Fruit fly (Drosophila melanogaster) whole organism, embryonic: ENCODE data around the gene CG15382.

Source experiments
- Adf1 ChIP-seq: fragments of 200-800 bp; sonication (Bioruptor generic); IDR thresholded peaks from 2 replicates; pipeline ENCODE4 v1.3.6; 2022; ENCODE audit warnings: missing biosample characterization, missing genetic modification characterization
- Aef1 ChIP-seq: fragments of 200-800 bp; sonication (Bioruptor generic); IDR thresholded peaks from 3 replicates; pipeline ENCODE4 v1.3.6; 2022; ENCODE audit warnings: missing biosample characterization, missing genetic modification characterization
- Asciz ChIP-seq: fragments of 200-800 bp; sonication (Bioruptor generic); optimal IDR thresholded peaks from 2 replicates; lab custom pipeline; 2017; ENCODE audit warnings: missing biosample characterization, mild to moderate bottlenecking, missing genetic modification characterization, missing genetic modification reagents
- Bgb ChIP-seq: fragments of 200-800 bp; sonication (Bioruptor generic); IDR thresholded peaks from 2 replicates; pipeline ENCODE4 v1.3.6; 2022; ENCODE audit warnings: missing biosample characterization, missing genetic modification characterization; ENCODE audit not compliant: partially characterized antibody
- CG10431 ChIP-seq: fragments of 200-800 bp; sonication (Bioruptor generic); optimal IDR thresholded peaks from 3 replicates; lab custom pipeline; 2018; ENCODE audit warnings: missing biosample characterization, mild to moderate bottlenecking, missing genetic modification characterization
- CG12155 ChIP-seq: fragments of 200-800 bp; sonication (Bioruptor generic); optimal IDR thresholded peaks from 3 replicates; lab custom pipeline; 2016; ENCODE audit warnings: missing biosample characterization, missing genetic modification characterization
- CG13296 ChIP-seq: fragments of 200-800 bp; sonication (Bioruptor generic); optimal IDR thresholded peaks from 3 replicates; lab custom pipeline; 2018; ENCODE audit warnings: missing biosample characterization, mild to moderate bottlenecking, missing genetic modification characterization
- CG13624 ChIP-seq: fragments of 200-800 bp; sonication (Bioruptor generic); optimal IDR thresholded peaks from 2 replicates; lab custom pipeline; 2016; ENCODE audit warnings: missing biosample characterization, missing genetic modification characterization
- CG15514 ChIP-seq: fragments of 200-800 bp; sonication (Bioruptor generic); optimal IDR thresholded peaks from 3 replicates; lab custom pipeline; 2017; ENCODE audit warnings: missing biosample characterization, missing genetic modification characterization, mild to moderate bottlenecking, moderate library complexity, missing genetic modification reagents
- CG17186 ChIP-seq: fragments of 200-800 bp; sonication (Bioruptor generic); optimal IDR thresholded peaks from 3 replicates; lab custom pipeline; 2017; ENCODE audit warnings: missing biosample characterization, missing genetic modification reagents, missing genetic modification characterization
- CG18476 ChIP-seq: fragments of 200-800 bp; sonication (Bioruptor generic); optimal IDR thresholded peaks from 2 replicates; lab custom pipeline; 2016; ENCODE audit warnings: missing biosample characterization, mild to moderate bottlenecking, missing genetic modification characterization
- CG18599 ChIP-seq: fragments of 200-800 bp; sonication (Bioruptor generic); optimal IDR thresholded peaks from 3 replicates; lab custom pipeline; 2017; ENCODE audit warnings: missing biosample characterization, missing genetic modification characterization, mild to moderate bottlenecking, moderate library complexity, missing genetic modification reagents
- CG3281 ChIP-seq: fragments of 200-800 bp; sonication (Bioruptor generic); optimal IDR thresholded peaks from 3 replicates; lab custom pipeline; 2017; ENCODE audit warnings: missing biosample characterization, mild to moderate bottlenecking, missing genetic modification characterization
- CG3407 ChIP-seq: fragments of 200-800 bp; sonication (Bioruptor generic); optimal IDR thresholded peaks from 2 replicates; lab custom pipeline; 2018; ENCODE audit warnings: missing biosample characterization, mild to moderate bottlenecking, missing genetic modification characterization
- CG6683 ChIP-seq: fragments of 200-800 bp; sonication (Bioruptor generic); optimal IDR thresholded peaks from 2 replicates; lab custom pipeline; 2017; ENCODE audit warnings: missing biosample characterization, mild to moderate bottlenecking, missing genetic modification characterization, missing genetic modification reagents
- CG8924 ChIP-seq: fragments of 200-800 bp; optimal IDR thresholded peaks from 3 replicates; lab custom pipeline; 2019; ENCODE audit warnings: missing biosample characterization, mild to moderate bottlenecking, missing genetic modification characterization, moderate library complexity
- D19B ChIP-seq: fragments of 200-800 bp; sonication (Bioruptor generic); optimal IDR thresholded peaks from 2 replicates; lab custom pipeline; 2017; ENCODE audit warnings: missing biosample characterization, mild to moderate bottlenecking, missing genetic modification characterization
- Doc2 ChIP-seq: fragments of 200-800 bp; sonication (Bioruptor generic); IDR thresholded peaks from 2 replicates; pipeline ENCODE4 v1.3.6; 2022; ENCODE audit warnings: missing biosample characterization, missing genetic modification characterization
- HHEX ChIP-seq: fragments of 200-800 bp; sonication (Bioruptor generic); optimal IDR thresholded peaks from 3 replicates; lab custom pipeline; 2017; ENCODE audit warnings: missing biosample characterization, mild to moderate bottlenecking, missing genetic modification characterization, missing genetic modification reagents
- Jarid2 ChIP-seq: fragments of 200-800 bp; sonication (Bioruptor generic); optimal IDR thresholded peaks from 3 replicates; lab custom pipeline; 2017; ENCODE audit warnings: mild to moderate bottlenecking, missing biosample characterization, missing genetic modification reagents, missing genetic modification characterization
- Med ChIP-seq: fragments of 200-800 bp; sonication (Bioruptor generic); peaks from one replicate; lab custom pipeline; 2016; ENCODE audit warnings: missing biosample characterization, missing genetic modification characterization, mild to moderate bottlenecking, inconsistent platforms, moderate library complexity
- Meics ChIP-seq: fragments of 200-800 bp; sonication (Bioruptor generic); optimal IDR thresholded peaks from 2 replicates; lab custom pipeline; 2017; ENCODE audit warnings: missing biosample characterization, mild to moderate bottlenecking, missing genetic modification characterization
- Nf-YC ChIP-seq: fragments of 200-800 bp; optimal IDR thresholded peaks from 3 replicates; lab custom pipeline; 2019; ENCODE audit warnings: missing biosample characterization, mild to moderate bottlenecking, missing genetic modification characterization, moderate library complexity
- Oaz ChIP-seq: fragments of 200-800 bp; sonication (Bioruptor generic); IDR thresholded peaks from 2 replicates; pipeline ENCODE4 v1.3.6; 2022; ENCODE audit warnings: missing biosample characterization, missing genetic modification characterization
- Rfx ChIP-seq: fragments of 200-800 bp; sonication (Bioruptor generic); IDR thresholded peaks from 2 replicates; pipeline ENCODE4 v1.3.6; 2022; ENCODE audit warnings: missing biosample characterization, missing genetic modification characterization
- Scr ChIP-seq: fragments of 200-800 bp; sonication (Bioruptor generic); IDR thresholded peaks from 2 replicates; pipeline ENCODE4 v1.3.6; 2022; ENCODE audit warnings: missing biosample characterization, missing genetic modification characterization; ENCODE audit not compliant: partially characterized antibody
- Trl ChIP-seq, 3 experiments: fragments of >200 bp in 2 of 3; fragments of 200-800 bp in 1 of 3; sonication (Bioruptor generic) in 1 of 3; optimal IDR thresholded peaks; 2 replicates in 1 of 3; 3 replicates in 2 of 3; lab custom pipeline; 2016 to 2017; ENCODE audit warnings: missing biosample characterization in 1 of 3, missing genetic modification characterization in 1 of 3
- ap ChIP-seq: fragments of 200-800 bp; sonication (Bioruptor generic); IDR thresholded peaks from 2 replicates; pipeline ENCODE4 v1.3.6; 2022; ENCODE audit warnings: missing biosample characterization, missing genetic modification characterization
- cg ChIP-seq: fragments of 200-800 bp; sonication (Bioruptor generic); optimal IDR thresholded peaks from 3 replicates; lab custom pipeline; 2019; ENCODE audit warnings: missing biosample characterization, mild to moderate bottlenecking, missing genetic modification characterization, moderate library complexity
- chinmo ChIP-seq: fragments of 200-800 bp; sonication (Bioruptor generic); IDR thresholded peaks from 4 replicates; pipeline ENCODE4 v1.3.6; 2022; ENCODE audit warnings: missing biosample characterization, missing genetic modification characterization; ENCODE audit not compliant: partially characterized antibody
- crol ChIP-seq: fragments of 200-800 bp; sonication (Bioruptor generic); IDR thresholded peaks from 2 replicates; pipeline ENCODE4 v1.3.6; 2022; ENCODE audit warnings: missing biosample characterization, missing genetic modification characterization
- dmrt99B ChIP-seq: fragments of 200-800 bp; sonication (Bioruptor generic); optimal IDR thresholded peaks from 2 replicates; lab custom pipeline; 2018; ENCODE audit warnings: missing biosample characterization, mild to moderate bottlenecking, missing genetic modification characterization, moderate library complexity
- exex ChIP-seq: fragments of 200-800 bp; sonication (Bioruptor generic); optimal IDR thresholded peaks from 4 replicates; lab custom pipeline; 2018; ENCODE audit warnings: missing biosample characterization, mild to moderate bottlenecking, missing genetic modification characterization, moderate library complexity
- fd102C ChIP-seq: fragments of 200-800 bp; sonication (Bioruptor generic); optimal IDR thresholded peaks from 2 replicates; lab custom pipeline; 2018; ENCODE audit warnings: missing biosample characterization, mild to moderate bottlenecking, missing genetic modification characterization, moderate library complexity
- gro ChIP-seq: fragments of 200-800 bp; sonication (Bioruptor generic); optimal IDR thresholded peaks from 2 replicates; lab custom pipeline; 2016; ENCODE audit warnings: missing biosample characterization, missing genetic modification characterization
- gt ChIP-seq: fragments of 200-800 bp; sonication (Bioruptor generic); IDR thresholded peaks from 2 replicates; pipeline ENCODE4 v1.3.6; 2022; ENCODE audit warnings: missing biosample characterization, missing genetic modification characterization
- hb ChIP-seq: fragments of 200-800 bp; sonication (Bioruptor generic); IDR thresholded peaks from 3 replicates; pipeline ENCODE4 v1.3.6; 2022; ENCODE audit warnings: missing biosample characterization, missing genetic modification characterization; ENCODE audit not compliant: partially characterized antibody
- lab ChIP-seq: fragments of 200-800 bp; sonication (Bioruptor generic); optimal IDR thresholded peaks from 3 replicates; lab custom pipeline; 2017; ENCODE audit warnings: missing biosample characterization, missing genetic modification characterization, mild to moderate bottlenecking, moderate library complexity, missing genetic modification reagents
- lilli ChIP-seq: fragments of 200-800 bp; sonication (Bioruptor generic); optimal IDR thresholded peaks from 3 replicates; lab custom pipeline; 2016; ENCODE audit warnings: missing biosample characterization, missing genetic modification characterization
- lola ChIP-seq, 3 experiments: fragments of >200 bp in 2 of 3; fragments of 200-800 bp in 1 of 3; sonication (Bioruptor generic) in 1 of 3; optimal IDR thresholded peaks; 2 replicates each; lab custom pipeline; 2017 to 2019; ENCODE audit warnings: missing biosample characterization in 3 of 3, missing genetic modification characterization in 3 of 3, mild to moderate bottlenecking in 1 of 3, moderate library complexity in 1 of 3
- mirr ChIP-seq: fragments of 200-800 bp; sonication (Bioruptor generic); optimal IDR thresholded peaks from 3 replicates; lab custom pipeline; 2018; ENCODE audit warnings: missing biosample characterization, mild to moderate bottlenecking, missing genetic modification characterization
- oc ChIP-seq: fragments of 200-800 bp; sonication (Bioruptor generic); optimal IDR thresholded peaks from 2 replicates; lab custom pipeline; 2018; ENCODE audit warnings: missing biosample characterization, mild to moderate bottlenecking, missing genetic modification characterization, moderate library complexity
- pfk ChIP-seq: fragments of 200-800 bp; sonication (Bioruptor generic); optimal IDR thresholded peaks from 2 replicates; lab custom pipeline; 2018; ENCODE audit warnings: missing biosample characterization, mild to moderate bottlenecking, missing genetic modification characterization, moderate library complexity
- sd ChIP-seq: fragments of 200-800 bp; sonication (Bioruptor generic); optimal IDR thresholded peaks from 3 replicates; lab custom pipeline; 2018; ENCODE audit warnings: missing biosample characterization, mild to moderate bottlenecking, missing genetic modification characterization, moderate library complexity
- sqz ChIP-seq: fragments of 200-800 bp; sonication (Bioruptor generic); optimal IDR thresholded peaks from 3 replicates; lab custom pipeline; 2018; ENCODE audit warnings: missing biosample characterization, mild to moderate bottlenecking, missing genetic modification characterization
- tx ChIP-seq: fragments of 200-800 bp; sonication (Bioruptor generic); optimal IDR thresholded peaks from 2 replicates; lab custom pipeline; 2016; ENCODE audit warnings: missing biosample characterization, missing genetic modification characterization
- vfl ChIP-seq: fragments of 200-800 bp; sonication (Bioruptor generic); optimal IDR thresholded peaks from 2 replicates; lab custom pipeline; 2016; ENCODE audit warnings: missing biosample characterization, missing genetic modification characterization
- vvl ChIP-seq: fragments of 200-800 bp; sonication (Bioruptor generic); IDR thresholded peaks from 2 replicates; pipeline ENCODE4 v1.3.6; 2022; ENCODE audit warnings: missing biosample characterization, missing genetic modification characterization
- zf30C ChIP-seq: fragments of 200-800 bp; sonication (Bioruptor generic); optimal IDR thresholded peaks from 3 replicates; lab custom pipeline; 2018; ENCODE audit warnings: missing biosample characterization, mild to moderate bottlenecking, missing genetic modification characterization

The CG15382 gene

dm6 chr2L:2165864-2166263 lies 10.3 kb downstream of the CG15382 start:
- peak; percentile 79 for TF ChIP-seq mirr
- no peak for TF ChIP-seq vfl
- TF ChIP-seq CG13624, result peak; percentile 4
- TF ChIP-seq sd (tag; lab: Kevin White, UChicago), result peak; percentile 95
- no peak for TF ChIP-seq ap (GFP tag; lab: Robert Waterston, UW)
- TF ChIP-seq Scr, result no peak
- peak; percentile 29; the same call in 1 of the 2 replicates for TF ChIP-seq Rfx
- TF ChIP-seq CG18599, result peak; percentile 43
- TF ChIP-seq HHEX (GFP tag; lab: Kevin White, UChicago), result peak; percentile 22
- TF ChIP-seq hb (GFP tag; lab: Robert Waterston, UW), result peak; percentile 35; the same call in 1 of the 3 replicates
- peak; percentile 65 for TF ChIP-seq Adf1
- TF ChIP-seq Oaz (GFP tag; lab: Robert Waterston, UW), result no peak
- TF ChIP-seq Trl (optimal IDR thresholded peaks at IDR 0.05; lab: Kevin White, UChicago), result peak in 1 of 2 experiments; percentile 15
- TF ChIP-seq Trl (GFP tag; optimal IDR thresholded peaks at IDR 0.05; lab: Kevin White, UChicago), result no peak
- TF ChIP-seq Meics (GFP tag; lab: Kevin White, UChicago), result peak; percentile 14
- TF ChIP-seq cg (GFP tag; lab: Kevin White, UChicago), result peak; percentile 67
- TF ChIP-seq sqz (GFP tag; lab: Kevin White, UChicago), result peak; percentile 61
- TF ChIP-seq CG15514, result peak; percentile 21
- TF ChIP-seq Jarid2 (GFP tag; lab: Kevin White, UChicago), result no peak
- TF ChIP-seq fd102C (GFP tag; lab: Kevin White, UChicago), result no peak
- no peak for TF ChIP-seq lola (GFP tag; optimal IDR thresholded peaks at IDR 0.05; lab: Kevin White, UChicago)
- peak; percentile 38 for TF ChIP-seq lab
- peak; percentile 27 for TF ChIP-seq lilli
- peak; percentile 97 for TF ChIP-seq crol (GFP tag; lab: Robert Waterston, UW)
- peak; percentile 87 for TF ChIP-seq Med (GFP tag; lab: Kevin White, UChicago)
- no peak for TF ChIP-seq CG12155 (GFP tag; lab: Kevin White, UChicago)
- no peak for TF ChIP-seq Doc2
- no peak for TF ChIP-seq CG10431 (GFP tag; lab: Kevin White, UChicago)
- TF ChIP-seq CG13296 (GFP tag; lab: Kevin White, UChicago), result no peak
- TF ChIP-seq gt, result no peak
- TF ChIP-seq exex (tag; lab: Kevin White, UChicago), result peak; percentile 13
- no peak for TF ChIP-seq pfk (GFP tag; lab: Kevin White, UChicago)
- no peak for TF ChIP-seq D19B (GFP tag; lab: Kevin White, UChicago)
- no peak for TF ChIP-seq CG3407 (GFP tag; lab: Kevin White, UChicago)
- TF ChIP-seq oc (tag; lab: Kevin White, UChicago), result peak; percentile 61
- TF ChIP-seq gro (GFP tag; lab: Kevin White, UChicago), result peak; percentile 34
- 0 out of 3 replicates have a peak, but pooled peaks have one; percentile 20 for TF ChIP-seq Aef1 (GFP tag; lab: Robert Waterston, UW)
- TF ChIP-seq Nf-YC (tag; lab: Kevin White, UChicago), result peak; percentile 21
- TF ChIP-seq tx (GFP tag; lab: Kevin White, UChicago), result no peak
- peak; percentile 86 for TF ChIP-seq vvl (GFP tag; lab: Robert Waterston, UW)
- TF ChIP-seq CG17186 (GFP tag; lab: Kevin White, UChicago), result no peak
- peak; percentile 5 for TF ChIP-seq dmrt99B (tag; lab: Kevin White, UChicago)
- TF ChIP-seq CG18476, result no peak
- peak; percentile 1 for TF ChIP-seq CG8924 (tag; lab: Kevin White, UChicago)
- peak; percentile 5 for TF ChIP-seq CG3281 (GFP tag; lab: Kevin White, UChicago)
- TF ChIP-seq chinmo (GFP tag; lab: Robert Waterston, UW), result peak; percentile 96
- peak; percentile 21; the same call in 1 of the 2 replicates for TF ChIP-seq Bgb
- no peak for TF ChIP-seq zf30C (GFP tag; lab: Kevin White, UChicago)
- peak; percentile 9 for TF ChIP-seq CG6683
- TF ChIP-seq Asciz (GFP tag; lab: Kevin White, UChicago), result no peak
